Worm (Caenorhabditis elegans): ENCODE results near the gene srbc-63.
A peak's percentile ranks its signal among the peaks of the same experiment; 100 is the strongest.

Gene srbc-63

DNA sequence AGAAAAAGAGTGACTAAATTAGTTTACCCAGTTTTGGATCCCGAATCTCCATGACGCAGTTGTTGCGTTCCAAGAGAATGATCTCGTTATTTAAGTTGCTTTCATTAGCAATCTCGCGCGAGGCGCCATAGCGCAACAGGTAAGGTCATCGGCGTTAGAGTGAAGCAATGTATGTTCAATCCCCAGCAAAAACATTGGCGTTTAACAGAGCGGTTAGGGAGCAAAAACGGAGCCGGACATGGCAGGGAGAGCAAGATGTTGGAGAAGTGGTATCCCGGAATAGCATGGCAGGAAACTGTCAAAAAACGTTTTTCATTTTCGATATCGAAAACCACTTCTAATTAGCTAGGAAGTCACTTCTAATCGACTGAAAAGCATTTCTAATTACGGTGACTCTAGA, 41.8 kb upstream of the srbc-63 start (continued):
- TF ChIP-seq F26F4.8 (GFP tag; conservative IDR thresholded peaks at IDR 0.05) (0 out of 2 replicates have a peak, but pooled peaks have one; percentile 66), dmd-8 (GFP tag; IDR thresholded peaks at IDR 0.05) (peak; percentile 87), ceh-20 (GFP tag; IDR thresholded peaks at IDR 0.05) (no peak), php-3 (GFP tag; IDR thresholded peaks at IDR 0.05) (0 out of 2 replicates have a peak, but pooled peaks have one; percentile 41), tra-1 (GFP tag; IDR thresholded peaks at IDR 0.05) (no peak), snpc-1.2 (GFP tag; IDR thresholded peaks at IDR 0.05) (peak; percentile 73), lin-39 (tag; optimal IDR thresholded peaks at IDR 0.05) (no peak), aly-2 (tag; optimal IDR thresholded peaks at IDR 0.05) (no peak), nhr-42 (GFP tag; IDR thresholded peaks at IDR 0.05) (0 out of 2 replicates have a peak, but pooled peaks have one; percentile 26), daf-16 (GFP tag; optimal IDR thresholded peaks at IDR 0.05) (peak in 1 of 2 experiments; percentile 37), daf-16 (tag; optimal IDR thresholded peaks at IDR 0.05) (no peak), vab-7 (GFP tag; IDR thresholded peaks at IDR 0.05) (0 out of 2 replicates have a peak, but pooled peaks have one; percentile 49), D1046.2 (GFP tag; IDR thresholded peaks at IDR 0.05) (peak; percentile 53; the same call in 1 of the 2 replicates), skn-1 (tag; optimal IDR thresholded peaks at IDR 0.05) (no peak), ceh-32 (tag; optimal IDR thresholded peaks at IDR 0.05; ENCODE audit: poor library complexity) (no peak), tag-97 (GFP tag; IDR thresholded peaks at IDR 0.05) (no peak), ztf-7 (tag; optimal IDR thresholded peaks at IDR 0.05) (no peak), ZK337.2 (GFP tag; IDR thresholded peaks at IDR 0.05) (no peak), ama-1 (optimal IDR thresholded peaks at IDR 0.05) (no peak), daf-19 (GFP tag; conservative IDR thresholded peaks at IDR 0.05) (peak; percentile 69; the same call in 1 of the 2 replicates), mxl-3 (GFP tag; optimal IDR thresholded peaks at IDR 0.05) (no peak), lin-29 (GFP tag; IDR thresholded peaks at IDR 0.05) (no peak), F44E2.7 (GFP tag; IDR thresholded peaks at IDR 0.05) (peak; percentile 48; the same call in 1 of the 2 replicates), nhr-102 (tag; optimal IDR thresholded peaks at IDR 0.05) (no peak), hlh-30 (tag; optimal IDR thresholded peaks at IDR 0.05; ENCODE audit: insufficient read depth) (no peak), gei-8 (GFP tag; optimal IDR thresholded peaks at IDR 0.05) (no peak), fos-1 (tag; optimal IDR thresholded peaks at IDR 0.05) (no peak), pqm-1 (tag; optimal IDR thresholded peaks at IDR 0.05) (no peak), nhr-41 (GFP tag; IDR thresholded peaks at IDR 0.05) (no peak), attf-4 (tag; optimal IDR thresholded peaks at IDR 0.05) (no peak), spr-3 (GFP tag; optimal IDR thresholded peaks at IDR 0.05) (no peak), saeg-2 (GFP tag; IDR thresholded peaks at IDR 0.05) (no peak), zfp-3 (GFP tag; conservative IDR thresholded peaks at IDR 0.05) (no peak), dmd-6 (GFP tag; IDR thresholded peaks at IDR 0.05) (no peak), egl-43 (GFP tag; IDR thresholded peaks at IDR 0.05) (peak; percentile 89; the same call in 1 of the 2 replicates), nhr-237 (tag; optimal IDR thresholded peaks at IDR 0.05) (no peak), zag-1 (tag; optimal IDR thresholded peaks at IDR 0.05) (no peak), ceh-62 (tag; optimal IDR thresholded peaks at IDR 0.05) (no peak), nhr-28 (tag; optimal IDR thresholded peaks at IDR 0.05) (no peak), dpl-1 (GFP tag; optimal IDR thresholded peaks at IDR 0.05) (no peak), ctbp-1 (GFP tag; IDR thresholded peaks at IDR 0.05) (no peak), nhr-11 (tag; optimal IDR thresholded peaks at IDR 0.05) (no peak), R02D3.7 (tag; optimal IDR thresholded peaks at IDR 0.05) (no peak), jun-1 (tag; optimal IDR thresholded peaks at IDR 0.05) (no peak), lin-15B (tag; optimal IDR thresholded peaks at IDR 0.05) (no peak), F49E8.2 (tag; optimal IDR thresholded peaks at IDR 0.05; ENCODE audit: borderline replicate concordance) (no peak), F10B5.3 (tag; optimal IDR thresholded peaks at IDR 0.05) (no peak), unc-39 (tag; optimal IDR thresholded peaks at IDR 0.05) (no peak), F37D6.2 (tag; optimal IDR thresholded peaks at IDR 0.05) (no peak), Y105C5A.15 (GFP tag; IDR thresholded peaks at IDR 0.05) (peak; percentile 82; the same call in 1 of the 2 replicates)
